Worm (Caenorhabditis elegans) whole organism, mixed stage, embryonic: ENCODE data around the gene scl-8.

Source experiments
- M03D4.4 ChIP-seq: sonication (generic microtip); optimal IDR thresholded peaks from 2 replicates; lab custom pipeline; 2017; ENCODE audit warnings: mild to moderate bottlenecking, missing genetic modification characterization, missing compliant biosample characterization
- bed-3 ChIP-seq: fragments of 200-800 bp; sonication (Bioruptor generic); optimal IDR thresholded peaks from 3 replicates; lab custom pipeline; 2018; ENCODE audit warnings: mild to moderate bottlenecking, missing genetic modification characterization, moderate library complexity, missing compliant biosample characterization
- blmp-1 ChIP-seq: fragments of 150-350 bp; optimal IDR thresholded peaks from 2 replicates; lab custom pipeline; 2014; ENCODE audit warnings: missing biosample characterization, missing genetic modification characterization
- ceh-39 ChIP-seq: fragments of 150-350 bp; optimal IDR thresholded peaks from 2 replicates; lab custom pipeline; 2014; ENCODE audit warnings: missing biosample characterization, missing genetic modification characterization
- ceh-83 ChIP-seq: fragments of 200-800 bp; sonication (Bioruptor generic); optimal IDR thresholded peaks from 2 replicates; lab custom pipeline; 2018; ENCODE audit warnings: mild to moderate bottlenecking, missing genetic modification characterization, missing compliant biosample characterization
- ces-1 ChIP-seq: fragments of 150-350 bp; optimal IDR thresholded peaks from 2 replicates; lab custom pipeline; 2014; ENCODE audit warnings: missing biosample characterization, missing genetic modification reagents, missing genetic modification characterization
- cnd-1 ChIP-seq: fragments of 200-800 bp; sonication (Bioruptor generic); optimal IDR thresholded peaks from 2 replicates; lab custom pipeline; 2018; ENCODE audit warnings: mild to moderate bottlenecking, missing genetic modification characterization, missing compliant biosample characterization
- drap-1 ChIP-seq: fragments of 200-800 bp; sonication (Bioruptor generic); optimal IDR thresholded peaks from 3 replicates; lab custom pipeline; 2018; ENCODE audit warnings: mild to moderate bottlenecking, missing genetic modification characterization, missing compliant biosample characterization
- elt-1 ChIP-seq: sonication (generic microtip); optimal IDR thresholded peaks from 2 replicates; lab custom pipeline; 2017; ENCODE audit warnings: missing genetic modification characterization, mild to moderate bottlenecking, missing compliant biosample characterization, antibody characterized with exemption, moderate library complexity, borderline replicate concordance; ENCODE audit not compliant: insufficient read depth
- elt-3 ChIP-seq: fragments of 150-350 bp; optimal IDR thresholded peaks from 2 replicates; lab custom pipeline; 2014; ENCODE audit warnings: missing biosample characterization, missing genetic modification characterization
- flh-1 ChIP-seq: fragments of 200-800 bp; sonication (Bioruptor generic); optimal IDR thresholded peaks from 2 replicates; lab custom pipeline; 2018; ENCODE audit warnings: mild to moderate bottlenecking, missing genetic modification characterization, moderate library complexity, missing compliant biosample characterization
- ham-2 ChIP-seq: fragments of 200-800 bp; sonication (Bioruptor generic); optimal IDR thresholded peaks from 2 replicates; lab custom pipeline; 2018; ENCODE audit warnings: mild to moderate bottlenecking, missing genetic modification characterization, missing compliant biosample characterization
- hlh-1 ChIP-seq: fragments of 150-350 bp; optimal IDR thresholded peaks from 2 replicates; lab custom pipeline; 2014; ENCODE audit warnings: missing biosample characterization, missing genetic modification reagents, missing genetic modification characterization
- lin-13 ChIP-seq: fragments of 150-350 bp; optimal IDR thresholded peaks from 2 replicates; lab custom pipeline; 2014; ENCODE audit warnings: missing biosample characterization, missing genetic modification characterization
- lsy-2 ChIP-seq: fragments of 150-350 bp; optimal IDR thresholded peaks from 2 replicates; lab custom pipeline; 2014; ENCODE audit warnings: missing biosample characterization, missing genetic modification characterization
- mab-5 ChIP-seq: fragments of 150-350 bp; optimal IDR thresholded peaks from 2 replicates; lab custom pipeline; 2014; ENCODE audit warnings: missing biosample characterization, missing genetic modification characterization
- mep-1 ChIP-seq: fragments of 150-350 bp; optimal IDR thresholded peaks from 2 replicates; lab custom pipeline; 2017; ENCODE audit warnings: missing biosample characterization, missing genetic modification reagents, missing genetic modification characterization, inconsistent platforms
- mls-2 ChIP-seq: sonication (generic microtip); optimal IDR thresholded peaks from 2 replicates; lab custom pipeline; 2016; ENCODE audit warnings: mild to moderate bottlenecking, missing genetic modification characterization, moderate library complexity, missing compliant biosample characterization
- nhr-12 ChIP-seq: fragments of 150-350 bp; optimal IDR thresholded peaks from 2 replicates; lab custom pipeline; 2014; ENCODE audit warnings: missing biosample characterization, missing genetic modification characterization
- nhr-2 ChIP-seq: fragments of 150-350 bp; optimal IDR thresholded peaks from 2 replicates; lab custom pipeline; 2014; ENCODE audit warnings: missing biosample characterization, missing genetic modification characterization
- nhr-28 ChIP-seq: fragments of 150-350 bp; optimal IDR thresholded peaks from 2 replicates; lab custom pipeline; 2014; ENCODE audit warnings: missing biosample characterization, missing genetic modification characterization
- pha-4 ChIP-seq: fragments of 150-350 bp; optimal IDR thresholded peaks from 2 replicates; lab custom pipeline; 2018; ENCODE audit warnings: missing biosample characterization, missing genetic modification reagents, missing genetic modification characterization
- snpc-4 ChIP-seq: fragments of 150-350 bp; optimal IDR thresholded peaks from 2 replicates; lab custom pipeline; 2014; ENCODE audit warnings: missing biosample characterization, missing genetic modification characterization
- sptf-1 ChIP-seq: sonication (generic microtip); optimal IDR thresholded peaks from 2 replicates; lab custom pipeline; 2017; ENCODE audit warnings: mild to moderate bottlenecking, missing genetic modification characterization, moderate library complexity, missing compliant biosample characterization
- tbx-8 ChIP-seq: fragments of 200-800 bp; sonication (Bioruptor generic); optimal IDR thresholded peaks from 2 replicates; lab custom pipeline; 2018; ENCODE audit warnings: mild to moderate bottlenecking, missing genetic modification characterization, moderate library complexity, missing compliant biosample characterization
- unc-120 ChIP-seq: sonication (generic microtip); optimal IDR thresholded peaks from 2 replicates; lab custom pipeline; 2017; ENCODE audit warnings: missing genetic modification characterization, missing compliant biosample characterization; ENCODE audit not compliant: poor library complexity, severe bottlenecking
- zip-8 ChIP-seq: fragments of 150-350 bp; optimal IDR thresholded peaks from 2 replicates; lab custom pipeline; 2014; ENCODE audit warnings: missing biosample characterization, missing genetic modification characterization
- ztf-11 ChIP-seq: fragments of 150-350 bp; optimal IDR thresholded peaks from 2 replicates; lab custom pipeline; 2014; ENCODE audit warnings: missing biosample characterization, missing genetic modification characterization

Gene scl-8

ce11 chrIV:13078342-13078741 lies 6.8 kb downstream of the scl-8 start:
- TF ChIP-seq tbx-8 (GFP tag; lab: Kevin White, UChicago): no peak
- no peak for TF ChIP-seq flh-1

- TF ChIP-seq ztf-11 (no peak), blmp-1 (tag; lab: Kevin White, UChicago) (no peak), flh-1 (no peak), mab-5 (tag; lab: Kevin White, UChicago) (no peak), elt-1 (tag; lab: Kevin White, UChicago) (no peak), nhr-2 (no peak)
Observed at ce11 chrIV:13079119-13079518, 7.6 kb downstream of the scl-8 start, which contains the start of gene C39E9.8. TSS of gene C39E9.8 (plus strand) at chrIV:13079446.

- TF ChIP-seq lin-13 (tag; lab: Kevin White, UChicago): no peak
- no peak for TF ChIP-seq snpc-4
- no peak for TF ChIP-seq bed-3
- TF ChIP-seq blmp-1 (tag; lab: Kevin White, UChicago): no peak
- TF ChIP-seq pha-4 (tag; lab: Kevin White, UChicago): no peak
- no peak for TF ChIP-seq mab-5 (tag; lab: Kevin White, UChicago)
- no peak for TF ChIP-seq lsy-2 (tag; lab: Kevin White, UChicago)
- no peak for TF ChIP-seq mep-1
Observed at ce11 chrIV:13080185-13080584, 8.6 kb downstream of the scl-8 start.

ce11 chrIV:13080861-13081260 lies 9.3 kb downstream of the scl-8 start:
- no peak for TF ChIP-seq nhr-28 (tag; lab: Kevin White, UChicago)
- TF ChIP-seq sptf-1 (tag; lab: Kevin White, UChicago): no peak
- no peak for TF ChIP-seq elt-3
- no peak for TF ChIP-seq nhr-2
- no peak for TF ChIP-seq elt-1 (tag; lab: Kevin White, UChicago)
- TF ChIP-seq ces-1: no peak
- no peak for TF ChIP-seq M03D4.4 (tag; lab: Kevin White, UChicago)
- no peak for TF ChIP-seq ztf-11
- no peak for TF ChIP-seq drap-1 (GFP tag; lab: Kevin White, UChicago)
- TF ChIP-seq hlh-1: no peak
- TF ChIP-seq unc-120 (tag; lab: Kevin White, UChicago): no peak
- no peak for TF ChIP-seq mls-2
- TF ChIP-seq flh-1: no peak
- no peak for TF ChIP-seq lin-13 (tag; lab: Kevin White, UChicago)
- no peak for TF ChIP-seq snpc-4

- TF ChIP-seq ceh-83 (GFP tag; lab: Kevin White, UChicago) (no peak), snpc-4 (no peak)
Observed at ce11 chrIV:13082106-13082505, 10.6 kb downstream of the scl-8 start.

- TF ChIP-seq bed-3: no peak
- no peak for TF ChIP-seq nhr-28 (tag; lab: Kevin White, UChicago)
- no peak for TF ChIP-seq nhr-12 (tag; lab: Kevin White, UChicago)
- no peak for TF ChIP-seq ztf-11
- TF ChIP-seq ceh-83 (GFP tag; lab: Kevin White, UChicago): no peak
- no peak for TF ChIP-seq cnd-1
- TF ChIP-seq snpc-4: no peak
- no peak for TF ChIP-seq tbx-8 (GFP tag; lab: Kevin White, UChicago)
- no peak for TF ChIP-seq drap-1 (GFP tag; lab: Kevin White, UChicago)
- no peak for TF ChIP-seq flh-1
- TF ChIP-seq mab-5 (tag; lab: Kevin White, UChicago): no peak
- TF ChIP-seq hlh-1: no peak
- TF ChIP-seq ham-2: no peak
Observed at ce11 chrIV:13082836-13083763, 11.6 kb downstream of the scl-8 start.

ce11 chrIV:13085675-13086074 lies 14.1 kb downstream of the scl-8 start:
- TF ChIP-seq ces-1 (no peak), tbx-8 (GFP tag; lab: Kevin White, UChicago) (no peak), ceh-39 (tag; lab: Kevin White, UChicago) (no peak), zip-8 (tag; lab: Kevin White, UChicago) (no peak), nhr-12 (tag; lab: Kevin White, UChicago) (no peak)
- TF ChIP-seq, all 35 proteins: peak for 0
